In genomic region chrX:8491452-8492046, dm6 we compare ENCODE assay signal across 6 fruit fly cellular contexts.
TF ChIP-seq lines count a peak whose summit lies in the region.

No protein-coding gene starts in this region.

- no peak for TF ChIP-seq CTCF in whole organism, embryonic (GFP tag; optimal IDR thresholded peaks at IDR 0.05; lab: Kevin White, UChicago)

TF ChIP-seq in Kc167, 6 proteins besides CTCF, POLR2A, EP300 and RAD21:
- TF ChIP-seq insv (optimal IDR thresholded peaks at IDR 0.05; lab: Kevin White, UChicago) (peak; percentile 25), Sin3A (optimal IDR thresholded peaks at IDR 0.05; lab: Kevin White, UChicago) (no peak), h (optimal IDR thresholded peaks at IDR 0.05; lab: Kevin White, UChicago) (peak; percentile 9)

TF ChIP-seq in whole organism, adult, 20 proteins besides CTCF, POLR2A, EP300 and RAD21:
- TF ChIP-seq CG11617 (GFP tag; optimal IDR thresholded peaks at IDR 0.05; lab: Kevin White, UChicago) (no peak), CG33017 (tag; optimal IDR thresholded peaks at IDR 0.05; lab: Kevin White, UChicago) (no peak), bab1 (GFP tag; optimal IDR thresholded peaks at IDR 0.05; lab: Kevin White, UChicago) (peak; percentile 95), Mnt (GFP tag; optimal IDR thresholded peaks at IDR 0.05; lab: Kevin White, UChicago) (no peak), CG12768 (GFP tag; optimal IDR thresholded peaks at IDR 0.05; lab: Kevin White, UChicago) (no peak), cnc (optimal IDR thresholded peaks at IDR 0.05; lab: Kevin White, UChicago) (no peak), CG1620 (GFP tag; optimal IDR thresholded peaks at IDR 0.05; lab: Kevin White, UChicago) (peak; percentile 31), pad (GFP tag; optimal IDR thresholded peaks at IDR 0.05; lab: Kevin White, UChicago) (no peak), Clk (GFP tag; optimal IDR thresholded peaks at IDR 0.05; lab: Kevin White, UChicago) (no peak), kay (GFP tag; lab: Kevin White, UChicago; ENCODE audit: borderline replicate concordance) (no peak), tj (GFP tag; optimal IDR thresholded peaks at IDR 0.05; lab: Kevin White, UChicago) (no peak), CG14711 (tag; optimal IDR thresholded peaks at IDR 0.05; lab: Kevin White, UChicago) (no peak), cic (GFP tag; optimal IDR thresholded peaks at IDR 0.05; lab: Kevin White, UChicago) (no peak), CG5204 (GFP tag; optimal IDR thresholded peaks at IDR 0.05; lab: Kevin White, UChicago) (no peak)

TF ChIP-seq in whole organism, embryonic, 481 proteins besides CTCF, POLR2A, EP300 and RAD21 (continues in another document):
- peak; percentile 17 to 18 for TF ChIP-seq Pdp1 (GFP tag; optimal IDR thresholded peaks at IDR 0.05; lab: Kevin White, UChicago)
- peak; percentile 14 for TF ChIP-seq lab (GFP tag; optimal IDR thresholded peaks at IDR 0.05; lab: Kevin White, UChicago)
- peak; percentile 7 for TF ChIP-seq CG15269 (tag; optimal IDR thresholded peaks at IDR 0.05; lab: Kevin White, UChicago)
- TF ChIP-seq pnt (GFP tag; optimal IDR thresholded peaks at IDR 0.05; lab: Kevin White, UChicago) = peak; percentile 21
- peak; percentile 47 for TF ChIP-seq CG30403 (GFP tag; optimal IDR thresholded peaks at IDR 0.05; lab: Kevin White, UChicago)
- TF ChIP-seq toy (GFP tag; IDR thresholded peaks at IDR 0.05; lab: Robert Waterston, UW) = no peak
- TF ChIP-seq slp2 (GFP tag; optimal IDR thresholded peaks at IDR 0.05; lab: Kevin White, UChicago) = no peak
- no peak for TF ChIP-seq nerfin-2 (GFP tag; IDR thresholded peaks at IDR 0.05; lab: Robert Waterston, UW; ENCODE audit: partially characterized antibody)
- peak; percentile 32 for TF ChIP-seq shn (GFP tag; optimal IDR thresholded peaks at IDR 0.05; lab: Kevin White, UChicago)
- 0 out of 3 replicates have a peak, but pooled peaks have one; percentile 29 for TF ChIP-seq Mrtf (GFP tag; IDR thresholded peaks at IDR 0.05; lab: Robert Waterston, UW)
- TF ChIP-seq eyg (GFP tag; optimal IDR thresholded peaks at IDR 0.05; lab: Kevin White, UChicago) = no peak
- no peak for TF ChIP-seq CG3838 (GFP tag; optimal IDR thresholded peaks at IDR 0.05; lab: Kevin White, UChicago)
- TF ChIP-seq trh (GFP tag; optimal IDR thresholded peaks at IDR 0.05; lab: Kevin White, UChicago) = no peak
- TF ChIP-seq CG7556 (GFP tag; optimal IDR thresholded peaks at IDR 0.05; lab: Kevin White, UChicago) = peak; percentile 3
- no peak for TF ChIP-seq scrt (GFP tag; optimal IDR thresholded peaks at IDR 0.05; lab: Kevin White, UChicago)
- no peak for TF ChIP-seq CG11247 (GFP tag; IDR thresholded peaks at IDR 0.05; lab: Robert Waterston, UW)
- peak; percentile 45 for TF ChIP-seq CG13775 (GFP tag; optimal IDR thresholded peaks at IDR 0.05; lab: Kevin White, UChicago)
- TF ChIP-seq CG9932 (GFP tag; IDR thresholded peaks at IDR 0.05; lab: Robert Waterston, UW) = peak; percentile 25; the same call in 1 of the 2 replicates
- no peak for TF ChIP-seq CG7357 (GFP tag; IDR thresholded peaks at IDR 0.05; lab: Robert Waterston, UW)

TF ChIP-seq in whole organism, prepupa, 60 proteins besides CTCF, POLR2A, EP300 and RAD21 (continues in another document):
- TF ChIP-seq dsx (GFP tag; optimal IDR thresholded peaks at IDR 0.05; lab: Kevin White, UChicago; ENCODE audit: poor library complexity, severe bottlenecking) (peak; percentile 67), lz (GFP tag; optimal IDR thresholded peaks at IDR 0.05; lab: Kevin White, UChicago) (peak; percentile 62), CG8119 (GFP tag; IDR thresholded peaks at IDR 0.05; lab: Robert Waterston, UW) (peak; percentile 48; the same call in 1 of the 3 replicates), CG6792 (GFP tag; optimal IDR thresholded peaks at IDR 0.05; lab: Kevin White, UChicago) (peak; percentile 50), CG32006 (GFP tag; optimal IDR thresholded peaks at IDR 0.05; lab: Kevin White, UChicago) (peak; percentile 55), Met (GFP tag; optimal IDR thresholded peaks at IDR 0.05; lab: Kevin White, UChicago) (peak; percentile 46), ss (GFP tag; optimal IDR thresholded peaks at IDR 0.05; lab: Kevin White, UChicago) (peak; percentile 61 to 68), Ets21C (GFP tag; optimal IDR thresholded peaks at IDR 0.05; lab: Kevin White, UChicago) (peak; percentile 55), Smox (GFP tag; optimal IDR thresholded peaks at IDR 0.05; lab: Kevin White, UChicago) (peak; percentile 70), fd59A (GFP tag; optimal IDR thresholded peaks at IDR 0.05; lab: Kevin White, UChicago) (peak; percentile 27), Hr38 (GFP tag; optimal IDR thresholded peaks at IDR 0.05; lab: Kevin White, UChicago) (peak; percentile 20), cyc (GFP tag; optimal IDR thresholded peaks at IDR 0.05; lab: Kevin White, UChicago) (peak; percentile 36), CG11294 (GFP tag; IDR thresholded peaks at IDR 0.05; lab: Robert Waterston, UW) (no peak), Eip78C (GFP tag; lab: Kevin White, UChicago) (peak; percentile 85), CG3919 (GFP tag; optimal IDR thresholded peaks at IDR 0.05; lab: Kevin White, UChicago) (peak; percentile 42), Hr39 (GFP tag; optimal IDR thresholded peaks at IDR 0.05; lab: Kevin White, UChicago) (peak; percentile 50), CG10669 (GFP tag; optimal IDR thresholded peaks at IDR 0.05; lab: Kevin White, UChicago) (no peak), acj6 (GFP tag; optimal IDR thresholded peaks at IDR 0.05; lab: Kevin White, UChicago) (peak; percentile 25), CG31627 (GFP tag; optimal IDR thresholded peaks at IDR 0.05; lab: Kevin White, UChicago) (peak; percentile 56)

TF ChIP-seq in whole organism, pupa, 21 proteins besides CTCF, POLR2A, EP300 and RAD21:
- peak; percentile 34 for TF ChIP-seq CG34367 (tag; optimal IDR thresholded peaks at IDR 0.05; lab: Kevin White, UChicago)
- TF ChIP-seq gl (tag; optimal IDR thresholded peaks at IDR 0.05; lab: Kevin White, UChicago) = no peak
- TF ChIP-seq CG10348 (GFP tag; IDR thresholded peaks at IDR 0.05; lab: Robert Waterston, UW) = no peak
- TF ChIP-seq CG14655 (GFP tag; optimal IDR thresholded peaks at IDR 0.05; lab: Kevin White, UChicago) = peak; percentile 38
- TF ChIP-seq Pif1B (GFP tag; optimal IDR thresholded peaks at IDR 0.05; lab: Kevin White, UChicago) = peak; percentile 10
- no peak for TF ChIP-seq D1 (tag; optimal IDR thresholded peaks at IDR 0.05; lab: Kevin White, UChicago)
- TF ChIP-seq EcR (GFP tag; optimal IDR thresholded peaks at IDR 0.05; lab: Kevin White, UChicago) = no peak
- TF ChIP-seq rn (GFP tag; IDR thresholded peaks at IDR 0.05; lab: Robert Waterston, UW) = no peak
- peak; percentile 10 for TF ChIP-seq Snoo (tag; optimal IDR thresholded peaks at IDR 0.05; lab: Kevin White, UChicago)
- 0 out of 2 replicates have a peak, but pooled peaks have one; percentile 25 for TF ChIP-seq CG12605 (GFP tag; IDR thresholded peaks at IDR 0.05; lab: Robert Waterston, UW)
- peak; percentile 38 for TF ChIP-seq CG15710 (tag; optimal IDR thresholded peaks at IDR 0.05; lab: Kevin White, UChicago)
- TF ChIP-seq Ets98B (GFP tag; IDR thresholded peaks at IDR 0.05; lab: Robert Waterston, UW) = peak; percentile 26; the same call in 1 of the 2 replicates
- no peak for TF ChIP-seq CG13204 (GFP tag; optimal IDR thresholded peaks at IDR 0.05; lab: Kevin White, UChicago)
- peak; percentile 63 for TF ChIP-seq fd96Ca (GFP tag; IDR thresholded peaks at IDR 0.05; lab: Robert Waterston, UW)
- peak; percentile 41 for TF ChIP-seq CG9948 (tag; optimal IDR thresholded peaks at IDR 0.05; lab: Kevin White, UChicago)
- peak; percentile 56 for TF ChIP-seq Pif1A (GFP tag; optimal IDR thresholded peaks at IDR 0.05; lab: Kevin White, UChicago)
- TF ChIP-seq CG32121 (GFP tag; IDR thresholded peaks at IDR 0.05; lab: Robert Waterston, UW) = 0 out of 2 replicates have a peak, but pooled peaks have one; percentile 21
- peak; percentile 12 for TF ChIP-seq CG17806 (tag; optimal IDR thresholded peaks at IDR 0.05; lab: Kevin White, UChicago)
- peak; percentile 30 for TF ChIP-seq CG8159 (tag; optimal IDR thresholded peaks at IDR 0.05; lab: Kevin White, UChicago)
- no peak; the same call in 2 of the 3 replicates for TF ChIP-seq CG4496 (GFP tag; IDR thresholded peaks at IDR 0.05; lab: Robert Waterston, UW)
- peak; percentile 44 for TF ChIP-seq CG8301 (tag; optimal IDR thresholded peaks at IDR 0.05; lab: Kevin White, UChicago)
TF ChIP-seq in whole organism, pupa: peak in this region for 14.

TF ChIP-seq in whole organism, wandering third instar larva, 38 proteins besides CTCF, POLR2A, EP300 and RAD21 (continues in another document):
- peak; percentile 23 for TF ChIP-seq woc (GFP tag; optimal IDR thresholded peaks at IDR 0.05; lab: Kevin White, UChicago)
- peak; percentile 4 for TF ChIP-seq Jra (GFP tag; optimal IDR thresholded peaks at IDR 0.05; lab: Kevin White, UChicago)
- TF ChIP-seq OdsH (GFP tag; optimal IDR thresholded peaks at IDR 0.05; lab: Kevin White, UChicago) = peak; percentile 8
- TF ChIP-seq CG9705 (GFP tag; optimal IDR thresholded peaks at IDR 0.05; lab: Kevin White, UChicago) = no peak
- no peak for TF ChIP-seq dsf (GFP tag; optimal IDR thresholded peaks at IDR 0.05; lab: Kevin White, UChicago; ENCODE audit: borderline replicate concordance)
- peak; percentile 57 for TF ChIP-seq Hr83 (GFP tag; optimal IDR thresholded peaks at IDR 0.05; lab: Kevin White, UChicago; ENCODE audit: poor library complexity, severe bottlenecking)
- TF ChIP-seq Abd-B (GFP tag; optimal IDR thresholded peaks at IDR 0.05; lab: Kevin White, UChicago) = no peak
- peak; percentile 2 for TF ChIP-seq br (GFP tag; optimal IDR thresholded peaks at IDR 0.05; lab: Kevin White, UChicago)
- peak; percentile 89 for TF ChIP-seq Vsx2 (GFP tag; optimal IDR thresholded peaks at IDR 0.05; lab: Kevin White, UChicago; ENCODE audit: partially characterized antibody)
- TF ChIP-seq pan (optimal IDR thresholded peaks at IDR 0.05; lab: Kevin White, UChicago) = no peak
- TF ChIP-seq Hr78 (GFP tag; optimal IDR thresholded peaks at IDR 0.05; lab: Kevin White, UChicago) = no peak
- TF ChIP-seq Sp1 (GFP tag; optimal IDR thresholded peaks at IDR 0.05; lab: Kevin White, UChicago) = peak; percentile 29
- TF ChIP-seq rgr (GFP tag; optimal IDR thresholded peaks at IDR 0.05; lab: Kevin White, UChicago) = no peak
- no peak for TF ChIP-seq N (GFP tag; optimal IDR thresholded peaks at IDR 0.05; lab: Kevin White, UChicago)
- TF ChIP-seq Mio (GFP tag; optimal IDR thresholded peaks at IDR 0.05; lab: Kevin White, UChicago) = no peak
- TF ChIP-seq h (GFP tag; optimal IDR thresholded peaks at IDR 0.05; lab: Kevin White, UChicago) = peak; percentile 19
- peak; percentile 47 for TF ChIP-seq psq (GFP tag; optimal IDR thresholded peaks at IDR 0.05; lab: Kevin White, UChicago)
- peak in 1 of 2 experiments; percentile 61 for TF ChIP-seq foxo (GFP tag; optimal IDR thresholded peaks at IDR 0.05; lab: Kevin White, UChicago)
- no peak for TF ChIP-seq lola (GFP tag; optimal IDR thresholded peaks at IDR 0.05; lab: Kevin White, UChicago)
- TF ChIP-seq Rel (GFP tag; optimal IDR thresholded peaks at IDR 0.05; lab: Kevin White, UChicago) = no peak
- no peak for TF ChIP-seq Rel (tag; optimal IDR thresholded peaks at IDR 0.05; lab: Kevin White, UChicago)
- TF ChIP-seq CrebA (GFP tag; optimal IDR thresholded peaks at IDR 0.05; lab: Kevin White, UChicago; ENCODE audit: borderline replicate concordance) = no peak
- TF ChIP-seq fru (GFP tag; optimal IDR thresholded peaks at IDR 0.05; lab: Kevin White, UChicago) = peak; percentile 27
